Fruit fly (Drosophila melanogaster) whole organism, prepupa: ENCODE data around the gene CG7655.
A peak's percentile ranks its signal among the peaks of the same experiment; 100 is the strongest.

Experiments used
- CG10631 ChIP-seq: fragments of 200-800 bp; sonication (Bioruptor generic); optimal IDR thresholded peaks from 2 replicates; lab custom pipeline; 2016; ENCODE audit warnings: missing biosample characterization, missing genetic modification characterization
- CG11294 ChIP-seq: fragments of 200-800 bp; sonication (Bioruptor generic); IDR thresholded peaks from 2 replicates; pipeline ENCODE4 v1.3.6; 2022; ENCODE audit warnings: missing biosample characterization, missing genetic modification characterization
- CG11902 ChIP-seq: fragments of 200-800 bp; sonication (Bioruptor generic); optimal IDR thresholded peaks from 3 replicates; lab custom pipeline; 2016; ENCODE audit warnings: missing biosample characterization, missing genetic modification characterization
- CG32006 ChIP-seq: fragments of 200-800 bp; sonication (Bioruptor generic); optimal IDR thresholded peaks from 3 replicates; lab custom pipeline; 2017; ENCODE audit warnings: missing biosample characterization, mild to moderate bottlenecking, missing genetic modification characterization
- CG3919 ChIP-seq: fragments of 200-800 bp; sonication (Bioruptor generic); optimal IDR thresholded peaks from 3 replicates; lab custom pipeline; 2016; ENCODE audit warnings: missing biosample characterization, missing genetic modification characterization
- CG4318 ChIP-seq: fragments of 200-800 bp; sonication (Bioruptor generic); optimal IDR thresholded peaks from 3 replicates; lab custom pipeline; 2017; ENCODE audit warnings: missing biosample characterization, mild to moderate bottlenecking, missing genetic modification characterization
- CG6276 ChIP-seq: fragments of 200-800 bp; sonication (Bioruptor generic); optimal IDR thresholded peaks from 2 replicates; lab custom pipeline; 2017; ENCODE audit warnings: missing biosample characterization, mild to moderate bottlenecking, missing genetic modification characterization
- CG8319 ChIP-seq: fragments of 200-800 bp; sonication (Bioruptor generic); optimal IDR thresholded peaks from 3 replicates; lab custom pipeline; 2016; ENCODE audit warnings: missing biosample characterization, missing genetic modification characterization
- Eip75B ChIP-seq: fragments of 200-800 bp; sonication (Bioruptor generic); optimal IDR thresholded peaks from 3 replicates; lab custom pipeline; 2016; ENCODE audit warnings: missing biosample characterization, missing genetic modification characterization
- Eip78C ChIP-seq: fragments of 200-800 bp; sonication (Bioruptor generic); peaks from one replicate; lab custom pipeline; 2016; ENCODE audit warnings: missing biosample characterization, missing genetic modification characterization
- Hr4 ChIP-seq: fragments of 200-800 bp; sonication (Bioruptor generic); optimal IDR thresholded peaks from 3 replicates; lab custom pipeline; 2016; ENCODE audit warnings: missing biosample characterization, missing genetic modification characterization
- Sox102F ChIP-seq: fragments of 200-800 bp; sonication (Bioruptor generic); optimal IDR thresholded peaks from 2 replicates; lab custom pipeline; 2016; ENCODE audit warnings: missing biosample characterization, mild to moderate bottlenecking, missing genetic modification characterization
- acj6 ChIP-seq: fragments of 200-800 bp; sonication (Bioruptor generic); optimal IDR thresholded peaks from 3 replicates; lab custom pipeline; 2016; ENCODE audit warnings: missing biosample characterization, missing genetic modification characterization
- dac ChIP-seq: fragments of 200-800 bp; sonication (Bioruptor generic); optimal IDR thresholded peaks from 2 replicates; lab custom pipeline; 2017; ENCODE audit warnings: missing biosample characterization, mild to moderate bottlenecking, missing genetic modification characterization
- esn ChIP-seq: fragments of 200-800 bp; sonication (Bioruptor generic); optimal IDR thresholded peaks from 2 replicates; lab custom pipeline; 2016; ENCODE audit warnings: missing biosample characterization, mild to moderate bottlenecking, missing genetic modification characterization, moderate library complexity
- fd85E ChIP-seq: fragments of 200-800 bp; sonication (Bioruptor generic); optimal IDR thresholded peaks from 3 replicates; lab custom pipeline; 2016; ENCODE audit warnings: missing biosample characterization, missing genetic modification characterization
- ss ChIP-seq, 2 experiments: fragments of 200-800 bp; sonication (Bioruptor generic); optimal IDR thresholded peaks; 2 replicates in 1 of 2; 3 replicates in 1 of 2; lab custom pipeline; 2017 to 2018; ENCODE audit warnings: mild to moderate bottlenecking in 2 of 2, missing biosample characterization in 2 of 2, missing genetic modification characterization in 2 of 2, moderate library complexity in 1 of 2

The CG7655 gene

DNA sequence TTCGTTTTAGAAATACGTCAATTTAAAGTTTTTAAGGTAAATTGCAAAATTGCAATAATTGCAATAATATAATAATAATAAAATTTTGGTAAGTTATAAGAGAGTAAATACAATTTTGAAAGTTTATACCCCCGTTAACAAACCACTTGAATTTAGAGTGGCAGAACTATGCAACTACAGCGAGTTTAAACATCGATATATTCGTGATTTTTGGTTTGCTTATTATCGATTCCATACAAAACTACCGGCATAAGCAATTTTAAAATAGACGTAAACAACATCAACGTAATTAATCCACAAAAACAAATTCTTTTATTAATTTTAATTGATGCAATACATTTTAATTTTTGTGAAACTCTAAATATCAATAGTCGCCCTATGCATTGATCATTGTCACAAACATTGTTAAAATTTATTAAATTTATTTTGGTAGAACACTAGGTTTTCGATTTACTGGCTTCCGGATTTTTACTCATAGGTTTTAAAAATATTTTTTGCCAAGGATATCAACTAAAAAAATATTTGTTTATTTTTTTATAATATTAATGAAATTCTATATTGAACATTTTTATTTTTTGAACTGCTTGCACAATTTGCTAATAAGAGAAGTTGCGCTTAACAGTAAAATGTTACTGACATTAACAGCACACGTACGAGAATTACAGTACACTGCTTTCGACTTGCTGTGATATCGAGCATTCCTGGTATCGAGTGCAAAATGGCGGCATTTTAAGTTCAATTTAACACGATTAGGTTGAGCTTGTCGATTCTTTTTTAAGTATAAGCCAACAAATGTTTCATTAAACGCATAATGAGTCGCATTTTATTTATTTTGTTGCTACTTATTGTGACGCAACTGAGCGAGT is 36.5 kb downstream of the CG7655 start, which contains the start of gene Pxt:
Gene Pxt, plus strand, starts transcription at position 695 of the 866 bp plus-strand sequence.
- no peak for TF ChIP-seq Sox102F (GFP tag; lab: Kevin White, UChicago)
- TF ChIP-seq Eip78C, result peak; percentile 18

DNA sequence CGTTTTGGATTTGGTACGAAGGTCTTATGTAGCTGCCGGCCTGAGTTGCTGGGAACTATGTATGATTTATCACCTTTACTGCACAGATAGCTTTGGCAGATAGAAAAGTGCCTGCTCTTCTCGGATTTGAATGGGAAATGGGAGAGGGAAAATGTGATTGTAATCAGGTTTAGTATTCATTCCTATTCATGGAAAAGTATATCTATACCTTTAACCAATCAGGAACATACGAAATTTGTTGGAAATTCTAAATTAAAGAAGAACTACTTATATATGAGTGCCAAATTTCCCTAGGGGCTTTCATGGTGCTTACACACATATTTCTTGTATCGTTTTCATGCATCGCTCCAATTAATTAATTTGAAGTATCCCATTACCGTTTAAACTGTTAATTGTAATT is 42.5 kb downstream of the CG7655 start, which contains the start of gene Atg8b:
Gene Atg8b, minus strand, starts transcription at position 101 of the 400 bp plus-strand sequence.
- TF ChIP-seq fd85E (GFP tag; lab: Kevin White, UChicago), result no peak
- no peak for TF ChIP-seq CG6276 (GFP tag; lab: Kevin White, UChicago)
- TF ChIP-seq CG32006 (GFP tag; lab: Kevin White, UChicago), result no peak
- no peak for TF ChIP-seq CG3919 (GFP tag; lab: Kevin White, UChicago)
- no peak for TF ChIP-seq CG11902
- TF ChIP-seq CG10631 (GFP tag; lab: Kevin White, UChicago), result no peak
- TF ChIP-seq ss (GFP tag; optimal IDR thresholded peaks at IDR 0.05; lab: Kevin White, UChicago), result no peak
- TF ChIP-seq, all 60 proteins: peak for 0

DNA sequence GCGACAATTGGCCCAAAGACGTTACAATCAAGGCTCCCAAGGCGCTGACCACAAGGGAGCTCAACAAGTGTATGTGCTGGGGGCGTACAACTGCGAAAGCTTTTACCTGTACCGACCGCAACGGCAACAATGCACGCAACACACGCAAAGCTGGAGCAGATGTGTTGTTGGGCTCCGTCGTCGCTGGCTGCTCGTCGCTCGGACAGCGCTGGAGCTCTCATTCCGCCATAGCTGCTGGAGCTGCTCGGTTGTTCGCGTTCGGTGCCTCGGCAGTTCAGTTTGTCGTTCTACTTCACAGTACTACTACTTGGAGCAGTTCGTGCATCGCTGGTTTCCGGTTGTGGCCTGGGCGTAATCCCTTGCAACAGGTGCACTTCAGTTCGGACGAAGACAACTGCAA is 43.1 kb downstream of the CG7655 start, which contains the start of gene Lgr1:
Gene Lgr1, plus strand, starts transcription at position 220 of the 400 bp plus-strand sequence.
- TF ChIP-seq CG4318 (GFP tag; lab: Kevin White, UChicago), result no peak
- TF ChIP-seq esn, result no peak

DNA sequence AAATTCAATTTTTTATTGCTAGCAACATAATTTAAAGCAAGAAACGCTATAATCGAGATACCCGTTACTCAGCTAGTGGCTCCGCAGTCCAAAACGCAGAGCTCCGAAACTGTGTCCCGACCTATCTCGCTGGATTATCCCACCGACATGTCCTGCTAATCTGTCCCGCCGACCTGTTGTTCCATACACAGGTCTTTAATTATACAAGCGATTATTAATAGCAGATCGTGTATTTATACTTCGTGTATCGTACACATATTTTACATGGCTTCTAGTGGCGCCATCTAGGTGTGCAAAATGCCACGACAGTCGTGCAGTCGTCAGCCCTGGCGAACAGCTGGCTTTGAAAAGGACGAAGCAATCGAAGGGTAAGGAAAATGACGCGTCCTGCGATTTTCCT is 50.8 kb downstream of the CG7655 start, which contains the start of gene CG14321:
Gene CG14321, plus strand, starts transcription at position 338 of the 400 bp plus-strand sequence.
- TF ChIP-seq Eip75B, result no peak
- TF ChIP-seq dac, result no peak
- no peak for TF ChIP-seq CG8319 (GFP tag; lab: Kevin White, UChicago)
- TF ChIP-seq CG3919 (GFP tag; lab: Kevin White, UChicago), result no peak
- TF ChIP-seq CG11902, result no peak
- TF ChIP-seq CG11294 (GFP tag; lab: Robert Waterston, UW), result no peak
- TF ChIP-seq Hr4 (GFP tag; lab: Kevin White, UChicago), result no peak
- TF ChIP-seq acj6 (GFP tag; lab: Kevin White, UChicago), result no peak
